Fruit fly (Drosophila melanogaster) whole organism, embryonic: ENCODE data around the gene Bsg.

ENCODE experiments used
- ATbp ChIP-seq: fragments of 200-800 bp; sonication (Bioruptor generic); optimal IDR thresholded peaks from 2 replicates; lab custom pipeline; 2017; ENCODE audit warnings: missing biosample characterization, mild to moderate bottlenecking, missing genetic modification characterization, missing genetic modification reagents
- Adf1 ChIP-seq: fragments of 200-800 bp; sonication (Bioruptor generic); IDR thresholded peaks from 2 replicates; pipeline ENCODE4 v1.3.6; 2022; ENCODE audit warnings: missing biosample characterization, missing genetic modification characterization
- Aef1 ChIP-seq: fragments of 200-800 bp; sonication (Bioruptor generic); IDR thresholded peaks from 3 replicates; pipeline ENCODE4 v1.3.6; 2022; ENCODE audit warnings: missing biosample characterization, missing genetic modification characterization
- Antp ChIP-seq: fragments of 200-800 bp; sonication (Bioruptor generic); optimal IDR thresholded peaks from 3 replicates; lab custom pipeline; 2016; ENCODE audit warnings: missing biosample characterization, missing genetic modification characterization
- Atf3 ChIP-seq: fragments of 200-800 bp; sonication (Bioruptor generic); optimal IDR thresholded peaks from 3 replicates; lab custom pipeline; 2016; ENCODE audit warnings: missing biosample characterization, missing genetic modification characterization
- B-H1 ChIP-seq: fragments of 200-800 bp; sonication (Bioruptor generic); IDR thresholded peaks from 3 replicates; pipeline ENCODE4 v1.3.6; 2022; ENCODE audit warnings: missing biosample characterization, missing genetic modification characterization
- BEAF-32 ChIP-seq: fragments of 200-800 bp; sonication (Bioruptor generic); optimal IDR thresholded peaks from 3 replicates; lab custom pipeline; 2017; ENCODE audit warnings: missing biosample characterization, missing genetic modification characterization, mild to moderate bottlenecking, moderate library complexity, missing genetic modification reagents
- CG11398 ChIP-seq: fragments of 200-800 bp; sonication (Bioruptor generic); optimal IDR thresholded peaks from 2 replicates; lab custom pipeline; 2016; ENCODE audit warnings: missing biosample characterization, missing genetic modification characterization
- CG11504 ChIP-seq: fragments of 200-800 bp; sonication (Bioruptor generic); optimal IDR thresholded peaks from 3 replicates; lab custom pipeline; 2019; ENCODE audit warnings: missing biosample characterization, mild to moderate bottlenecking, missing genetic modification characterization, moderate library complexity
- CG12391 ChIP-seq: fragments of 200-800 bp; sonication (Bioruptor generic); optimal IDR thresholded peaks from 3 replicates; lab custom pipeline; 2018; ENCODE audit warnings: missing biosample characterization, mild to moderate bottlenecking, missing genetic modification characterization, moderate library complexity
- CG12744 ChIP-seq: fragments of 200-800 bp; sonication (Bioruptor generic); optimal IDR thresholded peaks from 2 replicates; lab custom pipeline; 2016; ENCODE audit warnings: missing biosample characterization, missing genetic modification characterization
- CG13287 ChIP-seq: fragments of 200-800 bp; sonication (Bioruptor generic); IDR thresholded peaks from 2 replicates; pipeline ENCODE4 v1.3.6; 2022; ENCODE audit warnings: missing biosample characterization, missing genetic modification characterization; ENCODE audit not compliant: partially characterized antibody
- CG1529 ChIP-seq: fragments of 200-800 bp; sonication (Bioruptor generic); optimal IDR thresholded peaks from 3 replicates; lab custom pipeline; 2018; ENCODE audit warnings: missing biosample characterization, missing genetic modification characterization
- CG17568 ChIP-seq: fragments of 200-800 bp; sonication (Bioruptor generic); optimal IDR thresholded peaks from 2 replicates; lab custom pipeline; 2018; ENCODE audit warnings: missing biosample characterization, mild to moderate bottlenecking, missing genetic modification characterization, moderate library complexity
- CG18011 ChIP-seq: fragments of 200-800 bp; sonication (Bioruptor generic); optimal IDR thresholded peaks from 2 replicates; lab custom pipeline; 2017; ENCODE audit warnings: missing biosample characterization, missing genetic modification characterization, mild to moderate bottlenecking, moderate library complexity, missing genotype
- CG18262 ChIP-seq: fragments of 200-800 bp; optimal IDR thresholded peaks from 3 replicates; lab custom pipeline; 2019; ENCODE audit warnings: missing biosample characterization, mild to moderate bottlenecking, missing genetic modification characterization, moderate library complexity
- CG18619 ChIP-seq: fragments of 200-800 bp; sonication (Bioruptor generic); optimal IDR thresholded peaks from 3 replicates; lab custom pipeline; 2017; ENCODE audit warnings: missing biosample characterization, mild to moderate bottlenecking, missing genetic modification characterization
- CG2120 ChIP-seq: fragments of 200-800 bp; sonication (Bioruptor generic); optimal IDR thresholded peaks from 3 replicates; lab custom pipeline; 2016; ENCODE audit warnings: missing biosample characterization, missing genetic modification characterization
- CG2199 ChIP-seq: fragments of 200-800 bp; sonication (Bioruptor generic); IDR thresholded peaks from 3 replicates; pipeline ENCODE4 v1.3.6; 2022; ENCODE audit warnings: missing biosample characterization, missing genetic modification characterization
- CG6854 ChIP-seq: fragments of 200-800 bp; sonication (Bioruptor generic); optimal IDR thresholded peaks from 3 replicates; lab custom pipeline; 2017; ENCODE audit warnings: missing biosample characterization, mild to moderate bottlenecking, missing genetic modification characterization
- CG7745 ChIP-seq: fragments of 200-800 bp; sonication (Bioruptor generic); optimal IDR thresholded peaks from 2 replicates; lab custom pipeline; 2018; ENCODE audit warnings: missing biosample characterization, mild to moderate bottlenecking, missing genetic modification characterization, moderate library complexity
- CG8359 ChIP-seq: fragments of 200-800 bp; sonication (Bioruptor generic); optimal IDR thresholded peaks from 2 replicates; lab custom pipeline; 2017; ENCODE audit warnings: missing biosample characterization, mild to moderate bottlenecking, missing genetic modification characterization, borderline replicate concordance
- CoRest ChIP-seq: fragments of 200-800 bp; sonication (Bioruptor generic); optimal IDR thresholded peaks from 3 replicates; lab custom pipeline; 2018; ENCODE audit warnings: missing biosample characterization, mild to moderate bottlenecking, missing genetic modification characterization, moderate library complexity
- CrebB ChIP-seq: fragments of 200-800 bp; sonication (Bioruptor generic); optimal IDR thresholded peaks from 3 replicates; lab custom pipeline; 2018; ENCODE audit warnings: missing biosample characterization, mild to moderate bottlenecking, missing genetic modification characterization
- Drgx ChIP-seq: fragments of 200-800 bp; sonication (Bioruptor generic); IDR thresholded peaks from 2 replicates; pipeline ENCODE4 v1.3.6; 2022; ENCODE audit warnings: missing biosample characterization, missing genetic modification characterization
- HmgD ChIP-seq: fragments of 200-800 bp; sonication (Bioruptor generic); optimal IDR thresholded peaks from 3 replicates; lab custom pipeline; 2016; ENCODE audit warnings: missing biosample characterization, missing genetic modification characterization
- Hr78 ChIP-seq, 2 experiments: fragments of 200-800 bp in 1 of 2; fragments of >200 bp in 1 of 2; sonication (Bioruptor generic) in 1 of 2; optimal IDR thresholded peaks; 2 replicates each; lab custom pipeline; 2017 to 2019; ENCODE audit warnings: missing biosample characterization in 2 of 2, missing genetic modification characterization in 2 of 2, mild to moderate bottlenecking in 1 of 2, moderate library complexity in 1 of 2
- Mrtf ChIP-seq: fragments of 200-800 bp; sonication (Bioruptor generic); IDR thresholded peaks from 3 replicates; pipeline ENCODE4 v1.3.6; 2022; ENCODE audit warnings: missing biosample characterization, missing genetic modification characterization
- Pdp1 ChIP-seq, 2 experiments: fragments of 200-800 bp; sonication (Bioruptor generic); optimal IDR thresholded peaks; 3 replicates each; lab custom pipeline; 2016; ENCODE audit warnings: missing biosample characterization in 2 of 2, missing genetic modification characterization in 2 of 2, mild to moderate bottlenecking in 1 of 2, moderate library complexity in 1 of 2
- Ptx1 ChIP-seq: fragments of 200-800 bp; sonication (Bioruptor generic); IDR thresholded peaks from 2 replicates; pipeline ENCODE4 v1.3.6; 2022; ENCODE audit warnings: missing biosample characterization, missing genetic modification characterization
- Scr ChIP-seq: fragments of 200-800 bp; sonication (Bioruptor generic); IDR thresholded peaks from 2 replicates; pipeline ENCODE4 v1.3.6; 2022; ENCODE audit warnings: missing biosample characterization, missing genetic modification characterization; ENCODE audit not compliant: partially characterized antibody
- Stat92E ChIP-seq, 3 experiments: fragments of >200 bp in 2 of 3; fragments of 200-800 bp in 1 of 3; sonication (Bioruptor generic) in 1 of 3; optimal IDR thresholded peaks; 2 replicates each; lab custom pipeline; 2017 to 2019; ENCODE audit warnings: missing biosample characterization in 3 of 3, missing genetic modification characterization in 3 of 3, mild to moderate bottlenecking in 1 of 3, moderate library complexity in 1 of 3
- bcd ChIP-seq: fragments of 200-800 bp; sonication (Bioruptor generic); optimal IDR thresholded peaks from 2 replicates; lab custom pipeline; 2017; ENCODE audit warnings: missing biosample characterization, mild to moderate bottlenecking, missing genetic modification characterization
- cato ChIP-seq: fragments of 200-800 bp; sonication (Bioruptor generic); optimal IDR thresholded peaks from 2 replicates; lab custom pipeline; 2016; ENCODE audit warnings: missing biosample characterization, missing genetic modification characterization, borderline replicate concordance
- chm ChIP-seq: fragments of 200-800 bp; sonication (Bioruptor generic); IDR thresholded peaks from 2 replicates; pipeline ENCODE4 v1.3.6; 2022; ENCODE audit warnings: missing biosample characterization, missing genetic modification characterization
- crc ChIP-seq: fragments of 200-800 bp; sonication (Bioruptor generic); optimal IDR thresholded peaks from 2 replicates; lab custom pipeline; 2016; ENCODE audit warnings: missing biosample characterization, missing genetic modification characterization
- da ChIP-seq: fragments of 200-800 bp; sonication (Bioruptor generic); optimal IDR thresholded peaks from 2 replicates; lab custom pipeline; 2016; ENCODE audit warnings: missing biosample characterization, missing genetic modification characterization
- dimm ChIP-seq: fragments of 200-800 bp; sonication (Bioruptor generic); IDR thresholded peaks from 2 replicates; pipeline ENCODE4 v1.3.6; 2022; ENCODE audit warnings: missing biosample characterization, missing genetic modification characterization
- dmrt11E ChIP-seq: fragments of 200-800 bp; sonication (Bioruptor generic); optimal IDR thresholded peaks from 3 replicates; lab custom pipeline; 2018; ENCODE audit warnings: missing biosample characterization, mild to moderate bottlenecking, missing genetic modification characterization, moderate library complexity
- ham ChIP-seq: fragments of 200-800 bp; sonication (Bioruptor generic); IDR thresholded peaks from 2 replicates; pipeline ENCODE4 v1.3.6; 2022; ENCODE audit warnings: missing biosample characterization, missing genetic modification characterization
- onecut ChIP-seq: fragments of 200-800 bp; sonication (Bioruptor generic); IDR thresholded peaks from 2 replicates; pipeline ENCODE4 v1.3.6; 2022; ENCODE audit warnings: missing biosample characterization, missing genetic modification characterization
- prd ChIP-seq, 3 experiments: fragments of >200 bp in 2 of 3; fragments of 200-800 bp in 1 of 3; sonication (Bioruptor generic) in 1 of 3; optimal IDR thresholded peaks in 2 of 3; IDR thresholded peaks in 1 of 3; 2 replicates in 2 of 3; 3 replicates in 1 of 3; pipeline versions ENCODE4 v1.3.6 to Lab custom; 2017 to 2022; ENCODE audit warnings: missing biosample characterization in 1 of 3, missing genetic modification characterization in 1 of 3
- ro ChIP-seq: fragments of 200-800 bp; sonication (Bioruptor generic); IDR thresholded peaks from 2 replicates; pipeline ENCODE4 v1.3.6; 2022; ENCODE audit warnings: missing biosample characterization, missing genetic modification characterization
- row ChIP-seq: fragments of 200-800 bp; sonication (Bioruptor generic); IDR thresholded peaks from 3 replicates; pipeline ENCODE4 v1.3.6; 2022; ENCODE audit warnings: missing biosample characterization, missing genetic modification characterization
- sisA ChIP-seq: fragments of 200-800 bp; sonication (Bioruptor generic); IDR thresholded peaks from 2 replicates; pipeline ENCODE4 v1.3.6; 2022; ENCODE audit warnings: missing biosample characterization, missing genetic modification characterization
- sr ChIP-seq: fragments of 200-800 bp; sonication (Bioruptor generic); IDR thresholded peaks from 3 replicates; pipeline ENCODE4 v1.3.6; 2022; ENCODE audit warnings: missing biosample characterization, missing genetic modification characterization
- tin ChIP-seq: fragments of 200-800 bp; sonication (Bioruptor generic); optimal IDR thresholded peaks from 3 replicates; lab custom pipeline; 2016; ENCODE audit warnings: missing biosample characterization, missing genetic modification characterization
- wdn ChIP-seq: fragments of 200-800 bp; sonication (Bioruptor generic); IDR thresholded peaks from 2 replicates; pipeline ENCODE4 v1.3.6; 2022; ENCODE audit warnings: missing biosample characterization, missing genetic modification characterization

The Bsg gene

DNA sequence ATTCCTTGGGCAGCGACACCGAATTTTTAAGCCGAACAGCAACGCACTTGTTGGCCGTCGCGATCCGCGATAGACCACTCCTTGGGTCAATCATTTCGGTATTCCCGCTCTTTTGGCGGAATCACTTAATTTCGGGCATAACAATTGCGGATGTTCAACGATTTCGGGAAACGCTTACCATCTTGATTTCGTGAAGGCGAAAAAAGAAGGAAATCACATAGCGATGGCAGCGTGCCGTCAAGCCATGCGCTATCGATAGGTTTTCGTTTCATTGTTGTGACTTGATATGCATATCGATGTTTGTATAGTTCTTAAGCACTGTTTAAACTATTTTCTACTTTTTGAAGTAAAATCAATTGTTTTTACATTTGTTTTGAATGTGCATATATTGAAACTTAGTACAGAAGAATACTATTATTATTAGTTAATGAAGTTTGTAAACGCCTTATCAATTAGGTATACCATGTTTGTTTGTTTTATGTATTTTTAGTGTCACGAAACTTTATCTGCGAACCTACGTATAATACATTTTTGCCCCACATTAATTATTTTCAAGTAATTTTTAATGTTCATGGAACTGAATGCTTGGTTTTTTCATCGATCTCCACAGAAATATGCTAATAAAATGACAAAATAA is 40.5 kb upstream of the Bsg start, which contains the start of gene RpL36A (continued):
- TF ChIP-seq Pdp1 (GFP tag; optimal IDR thresholded peaks at IDR 0.05; lab: Kevin White, UChicago): no peak
- peak; percentile 34 for TF ChIP-seq CG7745 (tag; lab: Kevin White, UChicago)
- no peak for TF ChIP-seq ham (GFP tag; lab: Robert Waterston, UW)
- TF ChIP-seq CG18619 (GFP tag; lab: Kevin White, UChicago): peak; percentile 70
- no peak for TF ChIP-seq sisA
- no peak for TF ChIP-seq CG17568
- TF ChIP-seq CrebB (tag; lab: Kevin White, UChicago): peak; percentile 84
- TF ChIP-seq CG11398: peak; percentile 52
- TF ChIP-seq sr (GFP tag; lab: Robert Waterston, UW): peak; percentile 30; the same call in 1 of the 3 replicates
- TF ChIP-seq bcd (GFP tag; lab: Kevin White, UChicago): peak; percentile 58
- TF ChIP-seq CG13287 (GFP tag; lab: Robert Waterston, UW): peak; percentile 78
- peak; percentile 62 for TF ChIP-seq ATbp (GFP tag; lab: Kevin White, UChicago)
- no peak; the same call in 1 of the 2 replicates for TF ChIP-seq wdn (GFP tag; lab: Robert Waterston, UW)
- no peak for TF ChIP-seq Antp (GFP tag; lab: Kevin White, UChicago)
- no peak for TF ChIP-seq dimm (GFP tag; lab: Robert Waterston, UW)
- TF ChIP-seq CoRest (tag; lab: Kevin White, UChicago): peak; percentile 55
- peak; percentile 69 for TF ChIP-seq onecut (GFP tag; lab: Robert Waterston, UW)
- peak; percentile 49; the same call in 2 of the 3 replicates for TF ChIP-seq Mrtf (GFP tag; lab: Robert Waterston, UW)
- no peak for TF ChIP-seq CG18262 (tag; lab: Kevin White, UChicago)
- peak; percentile 29 for TF ChIP-seq CG1529 (GFP tag; lab: Kevin White, UChicago)
- 0 out of 3 replicates have a peak, but pooled peaks have one; percentile 63 for TF ChIP-seq CG2199 (GFP tag; lab: Robert Waterston, UW)
- TF ChIP-seq CG6854 (GFP tag; lab: Kevin White, UChicago): peak; percentile 75
- peak in 1 of 3 experiments; percentile 79 for TF ChIP-seq Stat92E (GFP tag; optimal IDR thresholded peaks at IDR 0.05; lab: Kevin White, UChicago)
- no peak for TF ChIP-seq Drgx (GFP tag; lab: Robert Waterston, UW)
- peak; percentile 21 for TF ChIP-seq crc (GFP tag; lab: Kevin White, UChicago)
- TF ChIP-seq HmgD (GFP tag; lab: Kevin White, UChicago): peak; percentile 69
- TF ChIP-seq da (GFP tag; lab: Kevin White, UChicago): peak; percentile 35
- peak; percentile 74 for TF ChIP-seq row
- no peak for TF ChIP-seq prd (optimal IDR thresholded peaks at IDR 0.05; lab: Kevin White, UChicago)
- TF ChIP-seq prd (GFP tag; IDR thresholded peaks at IDR 0.05; lab: Robert Waterston, UW): no peak
- peak; percentile 92 for TF ChIP-seq BEAF-32 (GFP tag; lab: Kevin White, UChicago)
- peak; percentile 28 for TF ChIP-seq Atf3 (GFP tag; lab: Kevin White, UChicago)
- TF ChIP-seq Hr78 (GFP tag; optimal IDR thresholded peaks at IDR 0.05; lab: Kevin White, UChicago): no peak
- TF ChIP-seq dmrt11E (tag; lab: Kevin White, UChicago): peak; percentile 35
- peak; percentile 87 for TF ChIP-seq Scr (GFP tag; lab: Robert Waterston, UW)
- no peak for TF ChIP-seq cato (GFP tag; lab: Kevin White, UChicago)
- peak; percentile 69 for TF ChIP-seq CG12391 (tag; lab: Kevin White, UChicago)
- peak; percentile 57 for TF ChIP-seq CG2120 (GFP tag; lab: Kevin White, UChicago)
- TF ChIP-seq ro: no peak
- TF ChIP-seq Adf1: peak; percentile 22; the same call in 1 of the 2 replicates
- TF ChIP-seq CG12744 (GFP tag; lab: Kevin White, UChicago): peak; percentile 46
- TF ChIP-seq Ptx1 (GFP tag; lab: Robert Waterston, UW): peak; percentile 47
- peak; percentile 45 for TF ChIP-seq CG18011 (GFP tag; lab: Kevin White, UChicago)
- TF ChIP-seq CG11504: no peak
- peak; percentile 81 for TF ChIP-seq chm (GFP tag; lab: Robert Waterston, UW)
- TF ChIP-seq CG8359 (GFP tag; lab: Kevin White, UChicago): peak; percentile 53
- 0 out of 3 replicates have a peak, but pooled peaks have one; percentile 25 for TF ChIP-seq Aef1 (GFP tag; lab: Robert Waterston, UW)
- peak; percentile 27; the same call in 1 of the 3 replicates for TF ChIP-seq B-H1 (GFP tag; lab: Robert Waterston, UW)
- peak; percentile 40 for TF ChIP-seq tin (GFP tag; lab: Kevin White, UChicago)
